Worm (Caenorhabditis elegans) whole organism, L2 larva: Measurements from ENCODE around the gene Y57A10A.5.

ENCODE experiments used
- ZK546.5 ChIP-seq: sonication (generic microtip); optimal IDR thresholded peaks from 2 replicates; lab custom pipeline; 2017; ENCODE audit warnings: missing biosample characterization, missing genetic modification characterization
- ceh-82 ChIP-seq: fragments of 150-350 bp; optimal IDR thresholded peaks from 2 replicates; lab custom pipeline; 2014; ENCODE audit warnings: missing biosample characterization, missing genetic modification characterization
- egl-27 ChIP-seq: sonication (generic microtip); optimal IDR thresholded peaks from 3 replicates; lab custom pipeline; 2017; ENCODE audit warnings: missing biosample characterization, missing genetic modification reagents, missing genetic modification characterization
- elt-1 ChIP-seq: fragments of 150-350 bp; optimal IDR thresholded peaks from 2 replicates; lab custom pipeline; 2014; ENCODE audit warnings: missing biosample characterization, missing genetic modification characterization
- nhr-11 ChIP-seq: fragments of 150-350 bp; optimal IDR thresholded peaks from 2 replicates; lab custom pipeline; 2014; ENCODE audit warnings: missing biosample characterization, missing genetic modification characterization
- snpc-4 ChIP-seq: fragments of 150-350 bp; optimal IDR thresholded peaks from 2 replicates; lab custom pipeline; 2014; ENCODE audit warnings: missing biosample characterization, missing genetic modification characterization
- unc-55 ChIP-seq: fragments of 150-350 bp; sonication (generic microtip); optimal IDR thresholded peaks from 3 replicates; lab custom pipeline; 2014; ENCODE audit warnings: missing biosample characterization, missing genetic modification reagents, missing genetic modification characterization
- ztf-4 ChIP-seq: fragments of 150-350 bp; optimal IDR thresholded peaks from 2 replicates; lab custom pipeline; 2014; ENCODE audit warnings: missing biosample characterization, missing genetic modification characterization

Y57A10A.5 gene

ce11 chrII:12204617-12205016 is 50.3 kb downstream of the Y57A10A.5 start:
- TF ChIP-seq nhr-11 (tag; lab: Kevin White, UChicago) (no peak), snpc-4 (tag; lab: Kevin White, UChicago) (no peak), egl-27 (tag; lab: Kevin White, UChicago) (no peak), ZK546.5 (tag; lab: Kevin White, UChicago) (no peak), ztf-4 (tag; lab: Kevin White, UChicago) (no peak), elt-1 (tag; lab: Kevin White, UChicago) (no peak), ceh-82 (tag; lab: Kevin White, UChicago) (no peak), unc-55 (GFP tag; lab: Kevin White, UChicago) (no peak)
- TF ChIP-seq, all 48 proteins: peak for 0
